Worm (Caenorhabditis elegans) whole organism, L3 larva: ENCODE measurements around the gene dnbp-1.

Experiments used
- R02D3.7 ChIP-seq: fragments of 150-350 bp; optimal IDR thresholded peaks from 2 replicates; lab custom pipeline; 2014; ENCODE audit warnings: missing biosample characterization, missing genetic modification characterization
- ZK546.5 ChIP-seq: sonication (generic microtip); optimal IDR thresholded peaks from 2 replicates; lab custom pipeline; 2017; ENCODE audit warnings: missing biosample characterization, missing genetic modification characterization
- aly-2 ChIP-seq: fragments of 150-350 bp; optimal IDR thresholded peaks from 2 replicates; lab custom pipeline; 2014; ENCODE audit warnings: missing biosample characterization, missing genetic modification characterization
- ama-1 ChIP-seq: fragments of 150-350 bp; optimal IDR thresholded peaks from 2 replicates; lab custom pipeline; 2018
- ceh-16 ChIP-seq: sonication (generic microtip); optimal IDR thresholded peaks from 2 replicates; lab custom pipeline; 2017; ENCODE audit warnings: missing biosample characterization, missing genetic modification characterization
- ceh-28 ChIP-seq: fragments of 150-350 bp; optimal IDR thresholded peaks from 2 replicates; lab custom pipeline; 2014; ENCODE audit warnings: missing biosample characterization, missing genetic modification reagents, missing genetic modification characterization
- ceh-82 ChIP-seq: fragments of 150-350 bp; optimal IDR thresholded peaks from 2 replicates; lab custom pipeline; 2014; ENCODE audit warnings: missing biosample characterization, missing genetic modification characterization
- ceh-9 ChIP-seq: sonication (generic microtip); optimal IDR thresholded peaks from 2 replicates; lab custom pipeline; 2018; ENCODE audit warnings: missing biosample characterization, missing genetic modification characterization
- daf-12 ChIP-seq: fragments of 150-350 bp; optimal IDR thresholded peaks from 2 replicates; lab custom pipeline; 2014; ENCODE audit warnings: missing biosample characterization, missing genetic modification reagents, missing genetic modification characterization
- egl-27 ChIP-seq: sonication (generic microtip); optimal IDR thresholded peaks from 4 replicates; lab custom pipeline; 2017; ENCODE audit warnings: missing biosample characterization, missing genetic modification reagents, missing genetic modification characterization
- egl-5 ChIP-seq: fragments of 150-350 bp; optimal IDR thresholded peaks from 2 replicates; lab custom pipeline; 2017; ENCODE audit warnings: missing biosample characterization, missing genetic modification reagents, missing genetic modification characterization, inconsistent platforms
- elt-1 ChIP-seq: fragments of 150-350 bp; optimal IDR thresholded peaks from 2 replicates; lab custom pipeline; 2014; ENCODE audit warnings: missing biosample characterization, missing genetic modification characterization
- elt-2 ChIP-seq: sonication (generic microtip); optimal IDR thresholded peaks from 2 replicates; lab custom pipeline; 2016; ENCODE audit warnings: missing genetic modification reagents, mild to moderate bottlenecking, missing genetic modification characterization, missing compliant biosample characterization
- elt-3 ChIP-seq, 3 experiments: fragments of 150-350 bp in 1 of 3; sonication (generic microtip) in 2 of 3; optimal IDR thresholded peaks; 2 replicates in 2 of 3; 4 replicates in 1 of 3; lab custom pipeline; 2014 to 2017; ENCODE audit warnings: missing biosample characterization in 3 of 3, missing genetic modification characterization in 3 of 3
- eor-1 ChIP-seq, 2 experiments: fragments of 150-350 bp; optimal IDR thresholded peaks; 2 replicates each; lab custom pipeline; 2014 to 2018; ENCODE audit warnings: missing biosample characterization in 2 of 2, missing genetic modification characterization in 2 of 2
- fkh-10 ChIP-seq: sonication (generic microtip); optimal IDR thresholded peaks from 2 replicates; lab custom pipeline; 2017; ENCODE audit warnings: missing biosample characterization, missing genetic modification reagents, missing genetic modification characterization
- fkh-2 ChIP-seq: fragments of 150-350 bp; optimal IDR thresholded peaks from 2 replicates; lab custom pipeline; 2014; ENCODE audit warnings: missing biosample characterization, missing genetic modification reagents, missing genetic modification characterization
- fos-1 ChIP-seq: fragments of 150-350 bp; optimal IDR thresholded peaks from 2 replicates; lab custom pipeline; 2014; ENCODE audit warnings: missing biosample characterization, missing genetic modification characterization
- hmg-11 ChIP-seq: sonication (generic microtip); optimal IDR thresholded peaks from 2 replicates; lab custom pipeline; 2016; ENCODE audit warnings: missing genetic modification characterization, missing compliant biosample characterization
- jun-1 ChIP-seq: fragments of 150-350 bp; optimal IDR thresholded peaks from 2 replicates; lab custom pipeline; 2014; ENCODE audit warnings: missing biosample characterization, missing genetic modification reagents, missing genetic modification characterization
- lin-15B ChIP-seq: fragments of 150-350 bp; optimal IDR thresholded peaks from 2 replicates; lab custom pipeline; 2014; ENCODE audit warnings: missing biosample characterization, missing genetic modification characterization
- lin-39 ChIP-seq: fragments of 150-350 bp; optimal IDR thresholded peaks from 2 replicates; lab custom pipeline; 2018; ENCODE audit warnings: missing biosample characterization, missing genetic modification reagents, missing genetic modification characterization
- lsy-12 ChIP-seq: sonication (generic microtip); optimal IDR thresholded peaks from 2 replicates; lab custom pipeline; 2016; ENCODE audit warnings: mild to moderate bottlenecking, missing genetic modification characterization, missing compliant biosample characterization
- mdl-1 ChIP-seq: fragments of 150-350 bp; optimal IDR thresholded peaks from 2 replicates; lab custom pipeline; 2014; ENCODE audit warnings: missing biosample characterization, missing genetic modification characterization
- mml-1 ChIP-seq: fragments of 150-350 bp; sonication (generic microtip); optimal IDR thresholded peaks from 3 replicates; lab custom pipeline; 2014; ENCODE audit warnings: missing biosample characterization, missing genetic modification characterization
- nfya-1 ChIP-seq: sonication (generic microtip); optimal IDR thresholded peaks from 2 replicates; lab custom pipeline; 2017; ENCODE audit warnings: missing genetic modification characterization, mild to moderate bottlenecking, missing compliant biosample characterization, antibody characterized with exemption, moderate library complexity; ENCODE audit not compliant: insufficient read depth
- nhr-11 ChIP-seq: fragments of 150-350 bp; optimal IDR thresholded peaks from 2 replicates; lab custom pipeline; 2014; ENCODE audit warnings: missing biosample characterization, missing genetic modification characterization
- nhr-12 ChIP-seq: fragments of 150-350 bp; optimal IDR thresholded peaks from 2 replicates; lab custom pipeline; 2014; ENCODE audit warnings: missing biosample characterization, missing genetic modification characterization
- nhr-23 ChIP-seq: fragments of 150-350 bp; optimal IDR thresholded peaks from 2 replicates; lab custom pipeline; 2014; ENCODE audit warnings: missing biosample characterization, missing genetic modification reagents, missing genetic modification characterization
- nhr-237 ChIP-seq: fragments of 150-350 bp; optimal IDR thresholded peaks from 2 replicates; lab custom pipeline; 2014; ENCODE audit warnings: missing biosample characterization, missing genetic modification characterization
- nhr-25 ChIP-seq: sonication (generic microtip); optimal IDR thresholded peaks from 2 replicates; lab custom pipeline; 2017; ENCODE audit warnings: missing biosample characterization, missing genetic modification characterization
- nhr-28 ChIP-seq: fragments of 150-350 bp; optimal IDR thresholded peaks from 2 replicates; lab custom pipeline; 2014; ENCODE audit warnings: missing biosample characterization, missing genetic modification characterization
- nhr-43 ChIP-seq: sonication (generic microtip); optimal IDR thresholded peaks from 2 replicates; lab custom pipeline; 2016; ENCODE audit warnings: mild to moderate bottlenecking, missing genetic modification characterization, missing compliant biosample characterization; ENCODE audit not compliant: poor library complexity, severe bottlenecking
- nhr-67 ChIP-seq: fragments of 150-350 bp; optimal IDR thresholded peaks from 2 replicates; lab custom pipeline; 2014; ENCODE audit warnings: missing biosample characterization, missing genetic modification characterization
- nhr-76 ChIP-seq: fragments of 150-350 bp; sonication (generic microtip); optimal IDR thresholded peaks from 5 replicates; lab custom pipeline; 2014; ENCODE audit warnings: missing biosample characterization, missing genetic modification characterization
- nhr-77 ChIP-seq: fragments of 150-350 bp; optimal IDR thresholded peaks from 2 replicates; lab custom pipeline; 2014; ENCODE audit warnings: missing biosample characterization, missing genetic modification characterization
- pha-4 ChIP-seq: fragments of 150-350 bp; optimal IDR thresholded peaks from 2 replicates; lab custom pipeline; 2014; ENCODE audit warnings: missing biosample characterization, missing genetic modification reagents, missing genetic modification characterization
- pqm-1 ChIP-seq: fragments of 150-350 bp; optimal IDR thresholded peaks from 2 replicates; lab custom pipeline; 2017; ENCODE audit warnings: missing biosample characterization, missing genetic modification characterization, inconsistent platforms
- sea-2 ChIP-seq: fragments of 150-350 bp; sonication (generic microtip); optimal IDR thresholded peaks from 4 replicates; lab custom pipeline; 2014; ENCODE audit warnings: missing biosample characterization, missing genetic modification reagents, missing genetic modification characterization
- skn-1 ChIP-seq: fragments of 150-350 bp; optimal IDR thresholded peaks from 2 replicates; lab custom pipeline; 2014; ENCODE audit warnings: missing biosample characterization, missing genetic modification characterization
- snpc-4 ChIP-seq: fragments of 150-350 bp; optimal IDR thresholded peaks from 2 replicates; lab custom pipeline; 2014; ENCODE audit warnings: missing biosample characterization, missing genetic modification characterization
- tbx-2 ChIP-seq: sonication (generic microtip); optimal IDR thresholded peaks from 2 replicates; lab custom pipeline; 2016; ENCODE audit warnings: mild to moderate bottlenecking, missing genetic modification characterization, missing compliant biosample characterization
- unc-39 ChIP-seq: sonication (generic microtip); optimal IDR thresholded peaks from 4 replicates; lab custom pipeline; 2017; ENCODE audit warnings: missing biosample characterization, missing genetic modification characterization
- unc-62 ChIP-seq: fragments of 150-350 bp; sonication (generic microtip); optimal IDR thresholded peaks from 4 replicates; lab custom pipeline; 2014; ENCODE audit warnings: missing biosample characterization, missing genetic modification reagents, missing genetic modification characterization
- zag-1 ChIP-seq: fragments of 150-350 bp; optimal IDR thresholded peaks from 2 replicates; lab custom pipeline; 2014; ENCODE audit warnings: missing biosample characterization, missing genetic modification characterization
- ztf-11 ChIP-seq: fragments of 150-350 bp; optimal IDR thresholded peaks from 2 replicates; lab custom pipeline; 2014; ENCODE audit warnings: missing biosample characterization, missing genetic modification characterization
- ztf-4 ChIP-seq: fragments of 150-350 bp; optimal IDR thresholded peaks from 2 replicates; lab custom pipeline; 2014; ENCODE audit warnings: missing biosample characterization, missing genetic modification characterization

The dnbp-1 gene

ce11 chrIV:13919207-13919759, 60.4 kb downstream of the dnbp-1 start:
- TF ChIP-seq fkh-2 (no peak), fkh-10 (GFP tag; lab: Kevin White, UChicago) (no peak), R02D3.7 (tag; lab: Kevin White, UChicago) (peak; percentile 65), aly-2 (tag; lab: Kevin White, UChicago) (no peak), egl-27 (tag; lab: Kevin White, UChicago) (peak; percentile 98), ceh-9 (tag; lab: Kevin White, UChicago) (no peak), nhr-67 (tag; lab: Kevin White, UChicago) (no peak), sea-2 (no peak), nhr-76 (tag; lab: Kevin White, UChicago) (peak; percentile 39), ZK546.5 (tag; lab: Kevin White, UChicago) (no peak), nhr-23 (tag; lab: Kevin White, UChicago) (peak; percentile 90), mdl-1 (tag; lab: Kevin White, UChicago) (peak; percentile 56), nfya-1 (tag; lab: Kevin White, UChicago) (peak; percentile 64), lsy-12 (tag; lab: Kevin White, UChicago) (no peak), egl-5 (no peak), daf-12 (tag; lab: Kevin White, UChicago) (no peak), nhr-25 (tag; lab: Kevin White, UChicago) (peak; percentile 89), jun-1 (tag; lab: Kevin White, UChicago) (peak; percentile 98), nhr-11 (tag; lab: Kevin White, UChicago) (no peak), elt-1 (tag; lab: Kevin White, UChicago) (no peak), fos-1 (tag; lab: Kevin White, UChicago) (peak; percentile 82), lin-15B (no peak), elt-2 (tag; lab: Kevin White, UChicago) (peak; percentile 100), lin-39 (tag; lab: Kevin White, UChicago) (no peak), ama-1 (lab: Kevin White, UChicago) (no peak), nhr-28 (tag; lab: Kevin White, UChicago) (no peak), hmg-11 (tag; lab: Kevin White, UChicago) (no peak), pha-4 (peak; percentile 75), snpc-4 (tag; lab: Kevin White, UChicago) (no peak), elt-3 (tag; optimal IDR thresholded peaks at IDR 0.05; lab: Kevin White, UChicago) (peak; percentile 100), nhr-237 (no peak), ceh-28 (peak; percentile 65), zag-1 (tag; lab: Kevin White, UChicago) (no peak), eor-1 (tag; optimal IDR thresholded peaks at IDR 0.05; lab: Kevin White, UChicago) (no peak), unc-39 (no peak), mml-1 (no peak), nhr-77 (tag; lab: Kevin White, UChicago) (no peak), tbx-2 (tag; lab: Kevin White, UChicago) (peak; percentile 12), nhr-43 (tag; lab: Kevin White, UChicago) (peak; percentile 93), pqm-1 (tag; lab: Kevin White, UChicago) (peak; percentile 100), ceh-82 (tag; lab: Kevin White, UChicago) (no peak), ztf-4 (tag; lab: Kevin White, UChicago) (no peak), ztf-11 (no peak), ceh-16 (no peak), nhr-12 (no peak), unc-62 (no peak), skn-1 (peak; percentile 47)
- TF ChIP-seq, all 47 proteins: peak for 17
